Worm (Caenorhabditis elegans): ENCODE measurements around the gene R11D1.13.

- TF ChIP-seq ceh-82 (tag; optimal IDR thresholded peaks at IDR 0.05) (no peak), mdl-1 (tag; optimal IDR thresholded peaks at IDR 0.05) (no peak), elt-3 (tag; optimal IDR thresholded peaks at IDR 0.05) (no peak), mab-5 (tag; optimal IDR thresholded peaks at IDR 0.05) (no peak), nhr-77 (tag; optimal IDR thresholded peaks at IDR 0.05) (no peak), skn-1 (tag; optimal IDR thresholded peaks at IDR 0.05) (no peak), nhr-6 (tag; optimal IDR thresholded peaks at IDR 0.05) (no peak), nhr-23 (tag; optimal IDR thresholded peaks at IDR 0.05) (no peak), F13H6.1 (tag; optimal IDR thresholded peaks at IDR 0.05) (no peak), lsy-2 (tag; optimal IDR thresholded peaks at IDR 0.05) (no peak)
Measured at ce11 chrV:12759660-12760059, 32.7 kb downstream of the R11D1.13 start, which contains the start of gene papl-1.
